Worm (Caenorhabditis elegans) whole organism, L4 larva: ENCODE data around the gene C11G6.2.

Source experiments
- F10B5.3 ChIP-seq: sonication (generic microtip); optimal IDR thresholded peaks from 2 replicates; lab custom pipeline; 2016; ENCODE audit warnings: mild to moderate bottlenecking, missing genetic modification characterization, missing compliant biosample characterization
- F26F4.8 ChIP-seq: fragments of 200-800 bp; sonication (Bioruptor generic); conservative IDR thresholded peaks from 2 replicates; pipeline ENCODE4 v1.3.6; 2022; ENCODE audit warnings: missing genetic modification characterization, missing compliant biosample characterization
- F44E2.7 ChIP-seq: fragments of 200-800 bp; sonication (Bioruptor generic); IDR thresholded peaks from 2 replicates; pipeline ENCODE4 v2.1.2; 2022; ENCODE audit warnings: missing genetic modification characterization, missing compliant biosample characterization
- F49E8.2 ChIP-seq: sonication (generic microtip); optimal IDR thresholded peaks from 2 replicates; lab custom pipeline; 2016; ENCODE audit warnings: missing compliant biosample characterization, mild to moderate bottlenecking, missing genetic modification characterization, borderline replicate concordance
- T26A8.4 ChIP-seq: fragments of 200-800 bp; sonication (Bioruptor generic); IDR thresholded peaks from 2 replicates; pipeline ENCODE4 v1.3.6; 2022; ENCODE audit warnings: missing genetic modification characterization, missing compliant biosample characterization
- Y48G9A.11 ChIP-seq: fragments of 200-800 bp; sonication (Bioruptor generic); IDR thresholded peaks from 2 replicates; pipeline ENCODE4 v1.3.6; 2022; ENCODE audit warnings: missing genetic modification reagents, missing genetic modification characterization, missing compliant biosample characterization
- Y5F2A.4 ChIP-seq: fragments of 200-800 bp; sonication (Bioruptor generic); optimal IDR thresholded peaks from 2 replicates; lab custom pipeline; 2018; ENCODE audit warnings: mild to moderate bottlenecking, missing genetic modification characterization, missing compliant biosample characterization
- Y75B8A.6 ChIP-seq: fragments of 200-800 bp; sonication (Bioruptor generic); IDR thresholded peaks from 2 replicates; pipeline ENCODE4 v1.3.6; 2022; ENCODE audit warnings: missing genetic modification reagents, missing genetic modification characterization, missing compliant biosample characterization
- ZK546.5 ChIP-seq, 2 experiments: sonication (generic microtip); optimal IDR thresholded peaks; 2 replicates each; lab custom pipeline; 2017; ENCODE audit warnings: missing biosample characterization in 2 of 2, missing genetic modification characterization in 2 of 2
- arid-1 ChIP-seq: fragments of 200-800 bp; sonication (Bioruptor generic); conservative IDR thresholded peaks from 2 replicates; pipeline ENCODE4 v1.3.6; 2022; ENCODE audit warnings: missing genetic modification reagents, missing genetic modification characterization, missing compliant biosample characterization
- ceh-20 ChIP-seq: fragments of 200-800 bp; sonication (Bioruptor generic); IDR thresholded peaks from 2 replicates; pipeline ENCODE4 v1.3.6; 2022; ENCODE audit warnings: missing genetic modification reagents, missing genetic modification characterization, missing compliant biosample characterization
- ceh-32 ChIP-seq: sonication (generic microtip); optimal IDR thresholded peaks from 2 replicates; lab custom pipeline; 2016; ENCODE audit warnings: mild to moderate bottlenecking, missing genetic modification characterization, missing compliant biosample characterization; ENCODE audit not compliant: poor library complexity
- ctbp-1 ChIP-seq: fragments of 200-800 bp; sonication (Bioruptor generic); IDR thresholded peaks from 2 replicates; pipeline ENCODE4 v1.3.6; 2022; ENCODE audit warnings: missing genetic modification reagents, missing genetic modification characterization, missing compliant biosample characterization
- daf-16 ChIP-seq, 3 experiments: sonication (generic microtip); optimal IDR thresholded peaks; 2 replicates each; lab custom pipeline; 2016 to 2017; ENCODE audit warnings: missing genetic modification characterization in 3 of 3, missing genetic modification reagents in 3 of 3, mild to moderate bottlenecking in 2 of 3, missing compliant biosample characterization in 2 of 3, missing biosample characterization in 1 of 3, moderate library complexity in 1 of 3
- dmd-6 ChIP-seq: fragments of 200-800 bp; sonication (Bioruptor generic); IDR thresholded peaks from 2 replicates; pipeline ENCODE4 v1.3.6; 2022; ENCODE audit warnings: missing genetic modification reagents, missing genetic modification characterization, missing compliant biosample characterization
- dmd-8 ChIP-seq: fragments of 200-800 bp; sonication (Bioruptor generic); IDR thresholded peaks from 2 replicates; pipeline ENCODE4 v1.3.6; 2022; ENCODE audit warnings: missing genetic modification characterization, missing compliant biosample characterization
- duxl-1 ChIP-seq: sonication (generic microtip); optimal IDR thresholded peaks from 2 replicates; lab custom pipeline; 2016; ENCODE audit warnings: mild to moderate bottlenecking, missing genetic modification characterization, moderate library complexity, missing compliant biosample characterization; ENCODE audit not compliant: poor library complexity
- dve-1 ChIP-seq: sonication (generic microtip); optimal IDR thresholded peaks from 2 replicates; lab custom pipeline; 2017; ENCODE audit warnings: antibody characterized with exemption, mild to moderate bottlenecking, missing genetic modification characterization, missing compliant biosample characterization; ENCODE audit not compliant: insufficient read depth
- fkh-10 ChIP-seq: fragments of 150-350 bp; optimal IDR thresholded peaks from 2 replicates; lab custom pipeline; 2014; ENCODE audit warnings: missing biosample characterization, missing genetic modification reagents, missing genetic modification characterization
- fos-1 ChIP-seq: fragments of 150-350 bp; optimal IDR thresholded peaks from 2 replicates; lab custom pipeline; 2014; ENCODE audit warnings: missing biosample characterization, missing genetic modification characterization
- hif-1 ChIP-seq, 2 experiments: sonication (generic microtip); optimal IDR thresholded peaks; 2 replicates each; lab custom pipeline; 2016 to 2017; ENCODE audit warnings: missing compliant biosample characterization in 2 of 2, missing genetic modification characterization in 2 of 2, missing genetic modification reagents in 2 of 2, missing genotype in 2 of 2, mild to moderate bottlenecking in 1 of 2
- hmg-1.1 ChIP-seq: fragments of 200-800 bp; sonication (Bioruptor generic); IDR thresholded peaks from 2 replicates; pipeline ENCODE4 v1.3.6; 2022; ENCODE audit warnings: missing genetic modification reagents, missing genetic modification characterization, missing compliant biosample characterization
- lim-7 ChIP-seq: fragments of 200-800 bp; sonication (Bioruptor generic); IDR thresholded peaks from 2 replicates; pipeline ENCODE4 v1.3.6; 2022; ENCODE audit warnings: missing genetic modification characterization, missing compliant biosample characterization
- lin-1 ChIP-seq: fragments of 200-800 bp; sonication (Bioruptor generic); IDR thresholded peaks from 2 replicates; pipeline ENCODE4 v1.3.6; 2022; ENCODE audit warnings: missing genetic modification reagents, missing genetic modification characterization, missing compliant biosample characterization
- lin-15B ChIP-seq: fragments of 150-350 bp; sonication (generic microtip); optimal IDR thresholded peaks from 3 replicates; lab custom pipeline; 2014; ENCODE audit warnings: missing biosample characterization, missing genetic modification characterization
- lin-29 ChIP-seq: fragments of 200-800 bp; sonication (Bioruptor generic); IDR thresholded peaks from 2 replicates; pipeline ENCODE4 v1.3.6; 2022; ENCODE audit warnings: missing genetic modification reagents, missing genetic modification characterization, missing compliant biosample characterization
- lin-38 ChIP-seq: fragments of 200-800 bp; sonication (Bioruptor generic); IDR thresholded peaks from 2 replicates; pipeline ENCODE4 v1.3.6; 2022; ENCODE audit warnings: missing genetic modification reagents, missing genetic modification characterization, missing compliant biosample characterization
- lir-3 ChIP-seq: sonication (generic microtip); optimal IDR thresholded peaks from 2 replicates; lab custom pipeline; 2016; ENCODE audit warnings: mild to moderate bottlenecking, missing genetic modification characterization, missing compliant biosample characterization
- lsy-2 ChIP-seq, 2 experiments: fragments of 150-350 bp in 1 of 2; sonication (generic microtip) in 1 of 2; optimal IDR thresholded peaks; 2 replicates each; lab custom pipeline; 2014 to 2017; ENCODE audit warnings: missing biosample characterization in 2 of 2, missing genetic modification characterization in 2 of 2
- madf-9 ChIP-seq: fragments of 200-800 bp; sonication (Bioruptor generic); conservative IDR thresholded peaks from 2 replicates; pipeline ENCODE4 v1.3.6; 2022; ENCODE audit warnings: missing genetic modification reagents, missing genetic modification characterization, missing compliant biosample characterization
- mdl-1 ChIP-seq, 2 experiments: fragments of 150-350 bp in 1 of 2; sonication (generic microtip) in 1 of 2; optimal IDR thresholded peaks; 2 replicates each; lab custom pipeline; 2014 to 2017; ENCODE audit warnings: missing biosample characterization in 2 of 2, missing genetic modification characterization in 2 of 2
- mdt-29 ChIP-seq: fragments of 200-800 bp; sonication (Bioruptor generic); IDR thresholded peaks from 2 replicates; pipeline ENCODE4 v1.3.6; 2022; ENCODE audit warnings: missing genetic modification reagents, missing genetic modification characterization, missing compliant biosample characterization
- mes-2 ChIP-seq: sonication (generic microtip); optimal IDR thresholded peaks from 2 replicates; lab custom pipeline; 2016; ENCODE audit warnings: missing genotype, mild to moderate bottlenecking, missing genetic modification characterization, missing compliant biosample characterization; ENCODE audit not compliant: poor library complexity, severe bottlenecking
- nhr-10 ChIP-seq: fragments of 150-350 bp; optimal IDR thresholded peaks from 2 replicates; lab custom pipeline; 2014; ENCODE audit warnings: missing biosample characterization, missing genetic modification characterization
- nhr-111 ChIP-seq: fragments of 200-800 bp; sonication (Bioruptor generic); optimal IDR thresholded peaks from 2 replicates; lab custom pipeline; 2018; ENCODE audit warnings: mild to moderate bottlenecking, missing genetic modification characterization, missing compliant biosample characterization
- nhr-41 ChIP-seq: fragments of 200-800 bp; sonication (Bioruptor generic); IDR thresholded peaks from 2 replicates; pipeline ENCODE4 v1.3.6; 2022; ENCODE audit warnings: missing genetic modification reagents, missing genetic modification characterization, missing compliant biosample characterization
- nhr-42 ChIP-seq: fragments of 200-800 bp; sonication (Bioruptor generic); IDR thresholded peaks from 2 replicates; pipeline ENCODE4 v1.3.6; 2022; ENCODE audit warnings: missing genetic modification characterization, missing compliant biosample characterization
- nhr-48 ChIP-seq: sonication (generic microtip); optimal IDR thresholded peaks from 2 replicates; lab custom pipeline; 2016; ENCODE audit warnings: mild to moderate bottlenecking, missing genetic modification characterization, missing compliant biosample characterization
- nhr-6 ChIP-seq: fragments of 150-350 bp; optimal IDR thresholded peaks from 2 replicates; lab custom pipeline; 2014; ENCODE audit warnings: missing biosample characterization, missing genetic modification characterization
- nhr-77 ChIP-seq: fragments of 150-350 bp; optimal IDR thresholded peaks from 2 replicates; lab custom pipeline; 2014; ENCODE audit warnings: missing biosample characterization, missing genetic modification characterization
- pha-4 ChIP-seq, 2 experiments: fragments of 150-350 bp in 1 of 2; fragments of 200-800 bp in 1 of 2; sonication (Bioruptor generic) in 1 of 2; IDR thresholded peaks in 1 of 2; optimal IDR thresholded peaks in 1 of 2; 2 replicates each; pipeline versions ENCODE4 v1.3.6 to Lab custom; 2014 to 2022; ENCODE audit warnings: missing genetic modification characterization in 2 of 2, missing genetic modification reagents in 2 of 2, missing biosample characterization in 1 of 2, missing compliant biosample characterization in 1 of 2
- rbr-2 ChIP-seq: sonication (generic microtip); optimal IDR thresholded peaks from 2 replicates; lab custom pipeline; 2016; ENCODE audit warnings: missing genotype, missing genetic modification characterization, missing compliant biosample characterization
- sdz-12 ChIP-seq: fragments of 200-800 bp; sonication (Bioruptor generic); optimal IDR thresholded peaks from 2 replicates; lab custom pipeline; 2018; ENCODE audit warnings: mild to moderate bottlenecking, missing genetic modification characterization, missing compliant biosample characterization
- snpc-1.2 ChIP-seq: fragments of 200-800 bp; sonication (Bioruptor generic); IDR thresholded peaks from 2 replicates; pipeline ENCODE4 v1.3.6; 2022; ENCODE audit warnings: missing genetic modification reagents, missing genetic modification characterization, missing compliant biosample characterization
- spr-1 ChIP-seq: sonication (generic microtip); optimal IDR thresholded peaks from 2 replicates; lab custom pipeline; 2016; ENCODE audit warnings: mild to moderate bottlenecking, missing genetic modification characterization, missing compliant biosample characterization
- tra-1 ChIP-seq: fragments of 200-800 bp; sonication (Bioruptor generic); IDR thresholded peaks from 2 replicates; pipeline ENCODE4 v1.3.6; 2022; ENCODE audit warnings: missing genetic modification reagents, missing genetic modification characterization, missing compliant biosample characterization
- vab-7 ChIP-seq: fragments of 200-800 bp; sonication (Bioruptor generic); IDR thresholded peaks from 2 replicates; pipeline ENCODE4 v1.3.6; 2022; ENCODE audit warnings: missing genetic modification reagents, missing genetic modification characterization, missing compliant biosample characterization
- zip-2 ChIP-seq: fragments of 150-350 bp; optimal IDR thresholded peaks from 2 replicates; lab custom pipeline; 2014; ENCODE audit warnings: missing biosample characterization, missing genetic modification characterization

The C11G6.2 gene

ce11 chrX:16298173-16298572, 30.3 kb upstream of the C11G6.2 start:
- TF ChIP-seq Y5F2A.4 (peak; percentile 39), rbr-2 (tag; lab: Kevin White, UChicago) (peak; percentile 68), dmd-6 (GFP tag; lab: Robert Waterston, UW) (peak; percentile 61), mes-2 (tag; lab: Kevin White, UChicago) (peak; percentile 80), ZK546.5 (tag; optimal IDR thresholded peaks at IDR 0.05; lab: Kevin White, UChicago) (no peak), ceh-32 (tag; lab: Kevin White, UChicago) (no peak), duxl-1 (peak; percentile 72), Y48G9A.11 (GFP tag; lab: Robert Waterston, UW) (0 out of 2 replicates have a peak, but pooled peaks have one; percentile 51), nhr-48 (tag; lab: Kevin White, UChicago) (peak; percentile 48), tra-1 (GFP tag; lab: Robert Waterston, UW) (peak; percentile 58), lin-38 (GFP tag; lab: Robert Waterston, UW) (peak; percentile 81), hif-1 (tag; optimal IDR thresholded peaks at IDR 0.05; lab: Kevin White, UChicago) (peak in 1 of 2 experiments; percentile 45), lir-3 (peak; percentile 69), nhr-111 (GFP tag; lab: Kevin White, UChicago) (peak; percentile 37), nhr-10 (no peak), dve-1 (peak; percentile 36), F44E2.7 (GFP tag; lab: Robert Waterston, UW) (peak; percentile 77), nhr-77 (no peak), snpc-1.2 (peak; percentile 80), fos-1 (no peak), mdl-1 (tag; optimal IDR thresholded peaks at IDR 0.05; lab: Kevin White, UChicago) (peak in 1 of 2 experiments; percentile 42), ceh-20 (0 out of 2 replicates have a peak, but pooled peaks have one; percentile 53), F10B5.3 (tag; lab: Kevin White, UChicago) (peak; percentile 22), mdt-29 (GFP tag; lab: Robert Waterston, UW) (peak; percentile 74; the same call in 1 of the 2 replicates), lim-7 (peak; percentile 90), ctbp-1 (GFP tag; lab: Robert Waterston, UW) (peak; percentile 83), hmg-1.1 (GFP tag; lab: Robert Waterston, UW) (peak; percentile 90), T26A8.4 (GFP tag; lab: Robert Waterston, UW) (peak; percentile 39; the same call in 1 of the 2 replicates), spr-1 (tag; lab: Kevin White, UChicago) (peak; percentile 60), daf-16 (GFP tag; optimal IDR thresholded peaks at IDR 0.05; lab: Kevin White, UChicago) (peak; percentile 44 to 78), daf-16 (tag; optimal IDR thresholded peaks at IDR 0.05; lab: Kevin White, UChicago) (peak; percentile 30), zip-2 (tag; lab: Kevin White, UChicago) (peak; percentile 5), pha-4 (GFP tag; IDR thresholded peaks at IDR 0.05; lab: Robert Waterston, UW) (peak; percentile 86), pha-4 (tag; optimal IDR thresholded peaks at IDR 0.05; lab: Kevin White, UChicago) (no peak), dmd-8 (peak; percentile 83; the same call in 1 of the 2 replicates), F49E8.2 (tag; lab: Kevin White, UChicago) (peak; percentile 39), F26F4.8 (peak; percentile 84), lin-29 (GFP tag; lab: Robert Waterston, UW) (peak; percentile 53; the same call in 1 of the 2 replicates), fkh-10 (GFP tag; lab: Kevin White, UChicago) (peak; percentile 8), vab-7 (GFP tag; lab: Robert Waterston, UW) (peak; percentile 86), lin-1 (peak; percentile 72; the same call in 1 of the 2 replicates), arid-1 (GFP tag; lab: Robert Waterston, UW) (peak; percentile 66; the same call in 1 of the 2 replicates), madf-9 (GFP tag; lab: Robert Waterston, UW) (peak; percentile 70), Y75B8A.6 (GFP tag; lab: Robert Waterston, UW) (0 out of 2 replicates have a peak, but pooled peaks have one; percentile 39), lin-15B (tag; lab: Kevin White, UChicago) (no peak), sdz-12 (GFP tag; lab: Kevin White, UChicago) (peak; percentile 35), nhr-41 (peak; percentile 75; the same call in 1 of the 2 replicates), nhr-6 (tag; lab: Kevin White, UChicago) (peak; percentile 3), lsy-2 (tag; optimal IDR thresholded peaks at IDR 0.05; lab: Kevin White, UChicago) (peak in 1 of 2 experiments; percentile 55), nhr-42 (GFP tag; lab: Robert Waterston, UW) (peak; percentile 68; the same call in 1 of the 2 replicates)
